Fruit fly (Drosophila melanogaster) whole organism, embryonic: ENCODE data around the gene Taf2.

Experiments
- Asciz ChIP-seq: fragments of 200-800 bp; sonication (Bioruptor generic); optimal IDR thresholded peaks from 2 replicates; lab custom pipeline; 2017; ENCODE audit warnings: missing biosample characterization, mild to moderate bottlenecking, missing genetic modification characterization, missing genetic modification reagents
- Awh ChIP-seq: fragments of 200-800 bp; sonication (Bioruptor generic); IDR thresholded peaks from 2 replicates; pipeline ENCODE4, ENCODE4 v1.3.6; 2022; ENCODE audit warnings: missing biosample characterization, missing genetic modification characterization
- CG10267 ChIP-seq: fragments of 200-800 bp; sonication (Bioruptor generic); optimal IDR thresholded peaks from 2 replicates; lab custom pipeline; 2018; ENCODE audit warnings: missing biosample characterization, mild to moderate bottlenecking, missing genetic modification characterization, moderate library complexity
- CG11085 ChIP-seq: fragments of 200-800 bp; sonication (Bioruptor generic); IDR thresholded peaks from 2 replicates; pipeline ENCODE4 v1.3.6; 2022; ENCODE audit warnings: missing biosample characterization, missing genetic modification characterization
- CG11093 ChIP-seq: fragments of 200-800 bp; sonication (Bioruptor generic); IDR thresholded peaks from 3 replicates; pipeline ENCODE4 v1.3.6; 2022; ENCODE audit warnings: missing biosample characterization, missing genetic modification characterization
- CG1233 ChIP-seq: fragments of 200-800 bp; sonication (Bioruptor generic); optimal IDR thresholded peaks from 4 replicates; lab custom pipeline; 2018; ENCODE audit warnings: missing biosample characterization, mild to moderate bottlenecking, missing genetic modification characterization
- CG15269 ChIP-seq: fragments of 200-800 bp; sonication (Bioruptor generic); optimal IDR thresholded peaks from 2 replicates; lab custom pipeline; 2018; ENCODE audit warnings: missing biosample characterization, mild to moderate bottlenecking, missing genetic modification characterization, moderate library complexity
- CG15479 ChIP-seq: fragments of 200-800 bp; sonication (Bioruptor generic); optimal IDR thresholded peaks from 3 replicates; lab custom pipeline; 2019; ENCODE audit warnings: missing biosample characterization, mild to moderate bottlenecking, missing genetic modification characterization, moderate library complexity
- CG18262 ChIP-seq: fragments of 200-800 bp; optimal IDR thresholded peaks from 3 replicates; lab custom pipeline; 2019; ENCODE audit warnings: missing biosample characterization, mild to moderate bottlenecking, missing genetic modification characterization, moderate library complexity
- CG30431 ChIP-seq: fragments of 200-800 bp; sonication (Bioruptor generic); optimal IDR thresholded peaks from 2 replicates; lab custom pipeline; 2017; ENCODE audit warnings: missing biosample characterization, missing genetic modification characterization
- CG4282 ChIP-seq: fragments of 200-800 bp; sonication (Bioruptor generic); optimal IDR thresholded peaks from 2 replicates; lab custom pipeline; 2016; ENCODE audit warnings: missing biosample characterization, missing genetic modification characterization
- CG6791 ChIP-seq: fragments of 200-800 bp; sonication (Bioruptor generic); IDR thresholded peaks from 3 replicates; pipeline ENCODE4 v1.3.6; 2022; ENCODE audit warnings: missing biosample characterization, missing genetic modification characterization; ENCODE audit not compliant: partially characterized antibody
- CG6813 ChIP-seq: fragments of 200-800 bp; sonication (Bioruptor generic); optimal IDR thresholded peaks from 2 replicates; lab custom pipeline; 2017; ENCODE audit warnings: missing biosample characterization, missing genetic modification characterization, mild to moderate bottlenecking, moderate library complexity, missing genetic modification reagents
- CG7271 ChIP-seq: fragments of 200-800 bp; sonication (Bioruptor generic); optimal IDR thresholded peaks from 2 replicates; lab custom pipeline; 2018; ENCODE audit warnings: missing biosample characterization, mild to moderate bottlenecking, missing genetic modification characterization, moderate library complexity
- CG7357 ChIP-seq: fragments of 200-800 bp; sonication (Bioruptor generic); IDR thresholded peaks from 3 replicates; pipeline ENCODE4 v1.3.6; 2022; ENCODE audit warnings: missing biosample characterization, missing genetic modification characterization
- CHES-1-like ChIP-seq: fragments of 200-800 bp; sonication (Bioruptor generic); optimal IDR thresholded peaks from 2 replicates; lab custom pipeline; 2016; ENCODE audit warnings: missing biosample characterization, missing genetic modification characterization
- D19B ChIP-seq: fragments of 200-800 bp; sonication (Bioruptor generic); optimal IDR thresholded peaks from 2 replicates; lab custom pipeline; 2017; ENCODE audit warnings: missing biosample characterization, mild to moderate bottlenecking, missing genetic modification characterization
- Dbx ChIP-seq: fragments of 200-800 bp; sonication (Bioruptor generic); IDR thresholded peaks from 3 replicates; pipeline ENCODE4 v1.3.6; 2022; ENCODE audit warnings: missing biosample characterization, missing genetic modification characterization
- ERR ChIP-seq: fragments of 200-800 bp; sonication (Bioruptor generic); optimal IDR thresholded peaks from 2 replicates; lab custom pipeline; 2016; ENCODE audit warnings: missing biosample characterization, missing genetic modification characterization
- Ets97D ChIP-seq: fragments of 200-800 bp; sonication (Bioruptor generic); optimal IDR thresholded peaks from 3 replicates; lab custom pipeline; 2016; ENCODE audit warnings: missing biosample characterization, missing genetic modification characterization
- Fer1 ChIP-seq: fragments of 200-800 bp; sonication (Bioruptor generic); optimal IDR thresholded peaks from 2 replicates; lab custom pipeline; 2017; ENCODE audit warnings: missing biosample characterization, mild to moderate bottlenecking, missing genetic modification characterization
- HHEX ChIP-seq: fragments of 200-800 bp; sonication (Bioruptor generic); optimal IDR thresholded peaks from 3 replicates; lab custom pipeline; 2017; ENCODE audit warnings: missing biosample characterization, mild to moderate bottlenecking, missing genetic modification characterization, missing genetic modification reagents
- Hand ChIP-seq: fragments of 200-800 bp; sonication (Bioruptor generic); optimal IDR thresholded peaks from 2 replicates; lab custom pipeline; 2017; ENCODE audit warnings: mild to moderate bottlenecking, missing biosample characterization, missing genetic modification reagents, missing genetic modification characterization
- HmgZ ChIP-seq: fragments of 200-800 bp; sonication (Bioruptor generic); optimal IDR thresholded peaks from 2 replicates; lab custom pipeline; 2018; ENCODE audit warnings: missing biosample characterization, mild to moderate bottlenecking, missing genetic modification characterization
- Hr3 ChIP-seq: fragments of 200-800 bp; sonication (Bioruptor generic); optimal IDR thresholded peaks from 3 replicates; lab custom pipeline; 2016; ENCODE audit warnings: missing biosample characterization, missing genetic modification characterization
- MESR4 ChIP-seq: fragments of 200-800 bp; sonication (Bioruptor generic); optimal IDR thresholded peaks from 2 replicates; lab custom pipeline; 2018; ENCODE audit warnings: missing biosample characterization, mild to moderate bottlenecking, missing genetic modification characterization, moderate library complexity
- Scr ChIP-seq: fragments of 200-800 bp; sonication (Bioruptor generic); IDR thresholded peaks from 2 replicates; pipeline ENCODE4 v1.3.6; 2022; ENCODE audit warnings: missing biosample characterization, missing genetic modification characterization; ENCODE audit not compliant: partially characterized antibody
- Trl ChIP-seq, 3 experiments: fragments of >200 bp in 2 of 3; fragments of 200-800 bp in 1 of 3; sonication (Bioruptor generic) in 1 of 3; optimal IDR thresholded peaks; 2 replicates in 1 of 3; 3 replicates in 2 of 3; lab custom pipeline; 2016 to 2017; ENCODE audit warnings: missing biosample characterization in 1 of 3, missing genetic modification characterization in 1 of 3
- Xbp1 ChIP-seq: fragments of 200-800 bp; sonication (Bioruptor generic); optimal IDR thresholded peaks from 3 replicates; lab custom pipeline; 2016; ENCODE audit warnings: missing biosample characterization, mild to moderate bottlenecking, missing genetic modification characterization
- bab2 ChIP-seq: fragments of 200-800 bp; sonication (Bioruptor generic); optimal IDR thresholded peaks from 2 replicates; lab custom pipeline; 2016; ENCODE audit warnings: missing biosample characterization, missing genetic modification characterization
- cg ChIP-seq: fragments of 200-800 bp; sonication (Bioruptor generic); optimal IDR thresholded peaks from 3 replicates; lab custom pipeline; 2019; ENCODE audit warnings: missing biosample characterization, mild to moderate bottlenecking, missing genetic modification characterization, moderate library complexity
- corto ChIP-seq: fragments of 200-800 bp; sonication (Bioruptor generic); optimal IDR thresholded peaks from 2 replicates; lab custom pipeline; 2016; ENCODE audit warnings: missing biosample characterization, mild to moderate bottlenecking, missing genetic modification characterization, moderate library complexity
- crc ChIP-seq: fragments of 200-800 bp; sonication (Bioruptor generic); optimal IDR thresholded peaks from 2 replicates; lab custom pipeline; 2016; ENCODE audit warnings: missing biosample characterization, missing genetic modification characterization
- dati ChIP-seq: fragments of 200-800 bp; sonication (Bioruptor generic); IDR thresholded peaks from 2 replicates; pipeline ENCODE4 v1.3.6; 2022; ENCODE audit warnings: missing biosample characterization, missing genetic modification characterization
- dmrt99B ChIP-seq: fragments of 200-800 bp; sonication (Bioruptor generic); optimal IDR thresholded peaks from 2 replicates; lab custom pipeline; 2018; ENCODE audit warnings: missing biosample characterization, mild to moderate bottlenecking, missing genetic modification characterization, moderate library complexity
- en ChIP-seq: fragments of 200-800 bp; sonication (Bioruptor generic); optimal IDR thresholded peaks from 2 replicates; lab custom pipeline; 2016; ENCODE audit warnings: missing biosample characterization, missing genetic modification characterization
- fd102C ChIP-seq: fragments of 200-800 bp; sonication (Bioruptor generic); optimal IDR thresholded peaks from 2 replicates; lab custom pipeline; 2018; ENCODE audit warnings: missing biosample characterization, mild to moderate bottlenecking, missing genetic modification characterization, moderate library complexity
- fd64A ChIP-seq: fragments of 200-800 bp; sonication (Bioruptor generic); optimal IDR thresholded peaks from 3 replicates; lab custom pipeline; 2018; ENCODE audit warnings: missing biosample characterization, mild to moderate bottlenecking, missing genetic modification characterization
- fd96Cb ChIP-seq: fragments of 200-800 bp; sonication (Bioruptor generic); optimal IDR thresholded peaks from 2 replicates; lab custom pipeline; 2018; ENCODE audit warnings: missing biosample characterization, mild to moderate bottlenecking, missing genetic modification characterization, moderate library complexity
- ftz-f1 ChIP-seq: fragments of 200-800 bp; sonication (Bioruptor generic); optimal IDR thresholded peaks from 2 replicates; lab custom pipeline; 2016; ENCODE audit warnings: missing biosample characterization, missing genetic modification characterization
- grn ChIP-seq: fragments of 200-800 bp; sonication (Bioruptor generic); optimal IDR thresholded peaks from 3 replicates; lab custom pipeline; 2017; ENCODE audit warnings: missing biosample characterization, missing genetic modification characterization
- kni ChIP-seq: fragments of 200-800 bp; sonication (Bioruptor generic); optimal IDR thresholded peaks from 3 replicates; lab custom pipeline; 2017; ENCODE audit warnings: mild to moderate bottlenecking, missing biosample characterization, missing genetic modification reagents, missing genetic modification characterization
- lilli ChIP-seq: fragments of 200-800 bp; sonication (Bioruptor generic); optimal IDR thresholded peaks from 3 replicates; lab custom pipeline; 2016; ENCODE audit warnings: missing biosample characterization, missing genetic modification characterization
- org-1 ChIP-seq: fragments of 200-800 bp; sonication (Bioruptor generic); optimal IDR thresholded peaks from 2 replicates; lab custom pipeline; 2017; ENCODE audit warnings: missing biosample characterization, missing genetic modification characterization
- psq ChIP-seq: fragments of 200-800 bp; sonication (Bioruptor generic); optimal IDR thresholded peaks from 2 replicates; lab custom pipeline; 2017; ENCODE audit warnings: missing biosample characterization, missing genetic modification characterization
- ranshi ChIP-seq: fragments of 200-800 bp; sonication (Bioruptor generic); IDR thresholded peaks from 2 replicates; pipeline ENCODE4 v1.3.6; 2022; ENCODE audit warnings: missing biosample characterization, missing genetic modification characterization
- slou ChIP-seq: fragments of 200-800 bp; sonication (Bioruptor generic); optimal IDR thresholded peaks from 3 replicates; lab custom pipeline; 2016; ENCODE audit warnings: missing biosample characterization, missing genetic modification characterization
- tin ChIP-seq: fragments of 200-800 bp; sonication (Bioruptor generic); optimal IDR thresholded peaks from 3 replicates; lab custom pipeline; 2016; ENCODE audit warnings: missing biosample characterization, missing genetic modification characterization
- ttk ChIP-seq: fragments of 200-800 bp; sonication (Bioruptor generic); IDR thresholded peaks from 2 replicates; pipeline ENCODE4 v2.1.2; 2022; ENCODE audit warnings: missing biosample characterization, missing genetic modification characterization
- yki ChIP-seq: fragments of >200 bp; optimal IDR thresholded peaks from 3 replicates; lab custom pipeline; 2018
- zfh2 ChIP-seq: fragments of 200-800 bp; sonication (Bioruptor generic); optimal IDR thresholded peaks from 2 replicates; lab custom pipeline; 2016; ENCODE audit warnings: missing biosample characterization, missing genetic modification characterization

The Taf2 gene

dm6 chr3L:9845980-9846538 is 42.4 kb downstream of the Taf2 start (continued):
- TF ChIP-seq dati (no peak), cg (GFP tag; lab: Kevin White, UChicago) (peak; percentile 58), Scr (GFP tag; lab: Robert Waterston, UW) (no peak), MESR4 (no peak), CG7271 (no peak), org-1 (no peak), en (GFP tag; lab: Kevin White, UChicago) (no peak), psq (GFP tag; lab: Kevin White, UChicago) (no peak), CG15269 (tag; lab: Kevin White, UChicago) (no peak), lilli (no peak), slou (GFP tag; lab: Kevin White, UChicago) (no peak), Asciz (no peak), CG10267 (tag; lab: Kevin White, UChicago) (no peak), yki (lab: Kevin White, UChicago) (no peak), tin (no peak), Dbx (GFP tag; lab: Robert Waterston, UW) (0 out of 3 replicates have a peak, but pooled peaks have one; percentile 19), CHES-1-like (no peak), CG11093 (no peak), CG6813 (GFP tag; lab: Kevin White, UChicago) (no peak), CG1233 (GFP tag; lab: Kevin White, UChicago) (no peak), CG6791 (no peak), Hr3 (GFP tag; lab: Kevin White, UChicago) (no peak), corto (GFP tag; lab: Kevin White, UChicago) (no peak), CG11085 (GFP tag; lab: Robert Waterston, UW) (0 out of 2 replicates have a peak, but pooled peaks have one; percentile 33), bab2 (GFP tag; lab: Kevin White, UChicago) (no peak), HmgZ (peak; percentile 9), ranshi (no peak), Hand (GFP tag; lab: Kevin White, UChicago) (no peak), CG7357 (GFP tag; lab: Robert Waterston, UW) (no peak), dmrt99B (tag; lab: Kevin White, UChicago) (no peak), zfh2 (GFP tag; lab: Kevin White, UChicago) (no peak), fd96Cb (tag; lab: Kevin White, UChicago) (no peak), CG18262 (tag; lab: Kevin White, UChicago) (no peak), Fer1 (GFP tag; lab: Kevin White, UChicago) (no peak), Ets97D (no peak), CG15479 (no peak), fd102C (no peak), CG4282 (GFP tag; lab: Kevin White, UChicago) (no peak), fd64A (no peak), CG30431 (GFP tag; lab: Kevin White, UChicago) (no peak), grn (no peak), ERR (no peak), kni (GFP tag; lab: Kevin White, UChicago) (peak; percentile 11), D19B (no peak), Awh (GFP tag; lab: Robert Waterston, UW) (no peak), ttk (GFP tag; lab: Robert Waterston, UW) (no peak), Xbp1 (no peak), Trl (optimal IDR thresholded peaks at IDR 0.05; lab: Kevin White, UChicago) (no peak), Trl (GFP tag; optimal IDR thresholded peaks at IDR 0.05; lab: Kevin White, UChicago) (no peak), crc (no peak), HHEX (GFP tag; lab: Kevin White, UChicago) (no peak), ftz-f1 (peak; percentile 81)
